Worm (Caenorhabditis elegans) whole organism, L2 larva: ENCODE results near the gene K09C8.8.

Experiments used
- R02D3.7 ChIP-seq: fragments of 150-350 bp; optimal IDR thresholded peaks from 2 replicates; lab custom pipeline; 2014; ENCODE audit warnings: missing biosample characterization, missing genetic modification characterization
- ZK546.5 ChIP-seq: sonication (generic microtip); optimal IDR thresholded peaks from 2 replicates; lab custom pipeline; 2017; ENCODE audit warnings: missing biosample characterization, missing genetic modification characterization
- ama-1 ChIP-seq: fragments of 150-350 bp; optimal IDR thresholded peaks from 2 replicates; lab custom pipeline; 2018; ENCODE audit warnings: inconsistent platforms
- ceh-16 ChIP-seq: fragments of 150-350 bp; optimal IDR thresholded peaks from 2 replicates; lab custom pipeline; 2014; ENCODE audit warnings: missing biosample characterization, missing genetic modification characterization
- crh-2 ChIP-seq: sonication (generic microtip); optimal IDR thresholded peaks from 2 replicates; lab custom pipeline; 2017; ENCODE audit warnings: missing biosample characterization, missing genetic modification characterization
- nhr-12 ChIP-seq: fragments of 150-350 bp; optimal IDR thresholded peaks from 2 replicates; lab custom pipeline; 2014; ENCODE audit warnings: missing biosample characterization, missing genetic modification characterization
- nhr-21 ChIP-seq: fragments of 150-350 bp; optimal IDR thresholded peaks from 2 replicates; lab custom pipeline; 2014; ENCODE audit warnings: missing biosample characterization, missing genetic modification characterization
- nhr-237 ChIP-seq: fragments of 150-350 bp; optimal IDR thresholded peaks from 2 replicates; lab custom pipeline; 2014; ENCODE audit warnings: missing biosample characterization, missing genetic modification characterization
- nhr-6 ChIP-seq: fragments of 150-350 bp; optimal IDR thresholded peaks from 2 replicates; lab custom pipeline; 2014; ENCODE audit warnings: missing biosample characterization, missing genetic modification characterization
- nhr-77 ChIP-seq: fragments of 150-350 bp; optimal IDR thresholded peaks from 2 replicates; lab custom pipeline; 2014; ENCODE audit warnings: missing biosample characterization, missing genetic modification characterization
- snpc-4 ChIP-seq: fragments of 150-350 bp; optimal IDR thresholded peaks from 2 replicates; lab custom pipeline; 2014; ENCODE audit warnings: missing biosample characterization, missing genetic modification characterization
- unc-55 ChIP-seq: fragments of 150-350 bp; sonication (generic microtip); optimal IDR thresholded peaks from 3 replicates; lab custom pipeline; 2014; ENCODE audit warnings: missing biosample characterization, missing genetic modification reagents, missing genetic modification characterization
- zag-1 ChIP-seq: fragments of 150-350 bp; optimal IDR thresholded peaks from 2 replicates; lab custom pipeline; 2014; ENCODE audit warnings: missing biosample characterization, missing genetic modification characterization
- ztf-11 ChIP-seq: sonication (generic microtip); optimal IDR thresholded peaks from 2 replicates; lab custom pipeline; 2017; ENCODE audit warnings: missing biosample characterization, missing genetic modification characterization

- TF ChIP-seq nhr-21 (tag; lab: Kevin White, UChicago), result no peak
- TF ChIP-seq R02D3.7 (tag; lab: Kevin White, UChicago), result no peak
- no peak for TF ChIP-seq snpc-4 (tag; lab: Kevin White, UChicago)
- no peak for TF ChIP-seq ama-1
- no peak for TF ChIP-seq nhr-6
- no peak for TF ChIP-seq unc-55 (GFP tag; lab: Kevin White, UChicago)
- TF ChIP-seq crh-2, result no peak
- TF ChIP-seq nhr-237 (tag; lab: Kevin White, UChicago), result no peak
- no peak for TF ChIP-seq zag-1
- TF ChIP-seq ZK546.5 (tag; lab: Kevin White, UChicago), result no peak
- no peak for TF ChIP-seq nhr-12 (tag; lab: Kevin White, UChicago)
- no peak for TF ChIP-seq ztf-11
- TF ChIP-seq nhr-77 (tag; lab: Kevin White, UChicago), result no peak
- no peak for TF ChIP-seq ceh-16
These were observed 13.6 kb upstream of the K09C8.8 start for ce11 chrX:10956972-10957678.
